Worm (Caenorhabditis elegans) whole organism, mixed stage, embryonic: ENCODE results near the gene sek-5.

ENCODE experiments used
- elt-1 ChIP-seq: sonication (generic microtip); optimal IDR thresholded peaks from 2 replicates; lab custom pipeline; 2017; ENCODE audit warnings: missing genetic modification characterization, mild to moderate bottlenecking, missing compliant biosample characterization, antibody characterized with exemption, moderate library complexity, borderline replicate concordance; ENCODE audit not compliant: insufficient read depth
- snpc-4 ChIP-seq: fragments of 150-350 bp; optimal IDR thresholded peaks from 2 replicates; lab custom pipeline; 2014; ENCODE audit warnings: missing biosample characterization, missing genetic modification characterization
- unc-39 ChIP-seq: fragments of 150-350 bp; optimal IDR thresholded peaks from 2 replicates; lab custom pipeline; 2014; ENCODE audit warnings: missing biosample characterization, missing genetic modification characterization

- no peak for TF ChIP-seq elt-1 (tag; lab: Kevin White, UChicago)
- no peak for TF ChIP-seq unc-39
- no peak for TF ChIP-seq snpc-4 (tag; lab: Kevin White, UChicago)
These were observed 36.8 kb downstream of the sek-5 start, which contains the start of gene C41A3.2 for ce11 chrX:5414250-5414649.
